Worm (Caenorhabditis elegans): ENCODE data around the gene clec-210.

ce11 chrV:3156786-3157185 lies 38.6 kb downstream of the clec-210 start, which contains the start of gene exh-1:
- TF ChIP-seq ama-1 (optimal IDR thresholded peaks at IDR 0.05) = no peak
- no peak for TF ChIP-seq hmbx-1 (tag; optimal IDR thresholded peaks at IDR 0.05)
- no peak for TF ChIP-seq B0310.2 (tag; optimal IDR thresholded peaks at IDR 0.05)
- no peak for TF ChIP-seq scrt-1 (GFP tag; IDR thresholded peaks at IDR 0.05)
- TF ChIP-seq sea-1 (GFP tag; conservative IDR thresholded peaks at IDR 0.05) = no peak
- TF ChIP-seq tbx-11 (GFP tag; IDR thresholded peaks at IDR 0.05) = no peak
- TF ChIP-seq flt-1 (GFP tag; IDR thresholded peaks at IDR 0.05) = no peak
- TF ChIP-seq F13C5.2 (tag; optimal IDR thresholded peaks at IDR 0.05) = no peak
- TF ChIP-seq tra-4 (tag; optimal IDR thresholded peaks at IDR 0.05) = no peak
- TF ChIP-seq hmg-4 (GFP tag; optimal IDR thresholded peaks at IDR 0.05) = no peak
